Worm (Caenorhabditis elegans) whole organism, L3 larva: ENCODE results near the gene che-2.

Source experiments
- ZK546.5 ChIP-seq: sonication (generic microtip); optimal IDR thresholded peaks from 2 replicates; lab custom pipeline; 2017; ENCODE audit warnings: missing biosample characterization, missing genetic modification characterization
- ama-1 ChIP-seq: fragments of 150-350 bp; optimal IDR thresholded peaks from 2 replicates; lab custom pipeline; 2018
- elt-1 ChIP-seq: fragments of 150-350 bp; optimal IDR thresholded peaks from 2 replicates; lab custom pipeline; 2014; ENCODE audit warnings: missing biosample characterization, missing genetic modification characterization
- mdl-1 ChIP-seq: fragments of 150-350 bp; optimal IDR thresholded peaks from 2 replicates; lab custom pipeline; 2014; ENCODE audit warnings: missing biosample characterization, missing genetic modification characterization
- nhr-25 ChIP-seq: sonication (generic microtip); optimal IDR thresholded peaks from 2 replicates; lab custom pipeline; 2017; ENCODE audit warnings: missing biosample characterization, missing genetic modification characterization
- pha-4 ChIP-seq: fragments of 150-350 bp; optimal IDR thresholded peaks from 2 replicates; lab custom pipeline; 2014; ENCODE audit warnings: missing biosample characterization, missing genetic modification reagents, missing genetic modification characterization
- unc-62 ChIP-seq: fragments of 150-350 bp; sonication (generic microtip); optimal IDR thresholded peaks from 4 replicates; lab custom pipeline; 2014; ENCODE audit warnings: missing biosample characterization, missing genetic modification reagents, missing genetic modification characterization

ce11 chrX:433747-434146 lies 47.5 kb upstream of the che-2 start, which contains the start of gene dve-1:
- TF ChIP-seq elt-1: no peak
- no peak for TF ChIP-seq unc-62 (GFP tag; lab: Kevin White, UChicago)
- no peak for TF ChIP-seq ZK546.5 (tag; lab: Kevin White, UChicago)
- no peak for TF ChIP-seq ama-1
- TF ChIP-seq mdl-1 (tag; lab: Kevin White, UChicago): no peak
- TF ChIP-seq pha-4: no peak
- no peak for TF ChIP-seq nhr-25 (tag; lab: Kevin White, UChicago)
